Worm (Caenorhabditis elegans): Measurements from ENCODE around the gene npl-4.2.

The npl-4.2 gene

ce11 chrII:5663180-5663791 is 40.6 kb downstream of the npl-4.2 start:
- TF ChIP-seq Y95B8A.8 (GFP tag; IDR thresholded peaks at IDR 0.05) = no peak
- TF ChIP-seq xnd-1 (tag; optimal IDR thresholded peaks at IDR 0.05) = no peak
- no peak for TF ChIP-seq snpc-1.3 (tag; optimal IDR thresholded peaks at IDR 0.05; ENCODE audit: insufficient read depth)
- no peak for TF ChIP-seq hmg-20 (GFP tag; IDR thresholded peaks at IDR 0.05)
- TF ChIP-seq efl-1 (GFP tag; optimal IDR thresholded peaks at IDR 0.05) = no peak
- no peak for TF ChIP-seq K11D2.4 (GFP tag; IDR thresholded peaks at IDR 0.05)
- TF ChIP-seq fkh-3 (tag; optimal IDR thresholded peaks at IDR 0.05) = no peak
- TF ChIP-seq F33H1.4 (GFP tag; IDR thresholded peaks at IDR 0.05) = no peak
- TF ChIP-seq dox-1 (GFP tag; IDR thresholded peaks at IDR 0.05) = no peak
- no peak for TF ChIP-seq T26A5.8 (tag; optimal IDR thresholded peaks at IDR 0.05)
- TF ChIP-seq zim-3 (tag; optimal IDR thresholded peaks at IDR 0.05) = no peak
- TF ChIP-seq sea-2 (GFP tag; IDR thresholded peaks at IDR 0.05) = no peak
- TF ChIP-seq hsf-1 (GFP tag; IDR thresholded peaks at IDR 0.05) = no peak
- TF ChIP-seq Y79H2A.3 (GFP tag; conservative IDR thresholded peaks at IDR 0.05) = no peak
- TF ChIP-seq attf-5 (GFP tag; optimal IDR thresholded peaks at IDR 0.05) = no peak
- no peak for TF ChIP-seq madf-6 (GFP tag; IDR thresholded peaks at IDR 0.05)
- TF ChIP-seq bed-2 (GFP tag; IDR thresholded peaks at IDR 0.05) = no peak
- TF ChIP-seq C06A6.2 (GFP tag; conservative IDR thresholded peaks at IDR 0.05) = no peak

- no peak for TF ChIP-seq mxl-1 (tag; optimal IDR thresholded peaks at IDR 0.05)
- no peak for TF ChIP-seq K11D2.4 (GFP tag; IDR thresholded peaks at IDR 0.05)
Observed at ce11 chrII:5665029-5665428, 42.3 kb downstream of the npl-4.2 start, which contains the start of gene C25H3.15. Gene C25H3.15, plus strand, starts transcription at chrII:5665329.

- TF ChIP-seq him-1 (tag; optimal IDR thresholded peaks at IDR 0.05) (peak; percentile 74), dpl-1 (GFP tag; optimal IDR thresholded peaks at IDR 0.05) (no peak)
Observed at ce11 chrII:5665991-5666390, 43.3 kb downstream of the npl-4.2 start, which contains the start of gene C25H3.16. Gene C25H3.16, plus strand, starts transcription at chrII:5666291.

ce11 chrII:5667540-5667939 is 44.9 kb downstream of the npl-4.2 start:
- TF ChIP-seq pbrm-1 (GFP tag; IDR thresholded peaks at IDR 0.05) = no peak
- TF ChIP-seq B0261.1 (tag; optimal IDR thresholded peaks at IDR 0.05) = peak; percentile 7
- TF ChIP-seq nfya-1 (tag; optimal IDR thresholded peaks at IDR 0.05; ENCODE audit: borderline replicate concordance, insufficient read depth) = no peak
- TF ChIP-seq zim-3 (tag; optimal IDR thresholded peaks at IDR 0.05) = no peak
- peak; percentile 69 for TF ChIP-seq tbp1 (GFP tag; optimal IDR thresholded peaks at IDR 0.05)
- no peak for TF ChIP-seq unc-62 (GFP tag; optimal IDR thresholded peaks at IDR 0.05)
- no peak for TF ChIP-seq F55B11.4 (tag; optimal IDR thresholded peaks at IDR 0.05; ENCODE audit: borderline replicate concordance, insufficient read depth)
- no peak for TF ChIP-seq ztf-28 (GFP tag; IDR thresholded peaks at IDR 0.05)
- no peak for TF ChIP-seq ets-4 (GFP tag; optimal IDR thresholded peaks at IDR 0.05)
- TF ChIP-seq rpc-1 (optimal IDR thresholded peaks at IDR 0.05) = peak; percentile 20
- peak; percentile 62 for TF ChIP-seq rpc-1 (tag; optimal IDR thresholded peaks at IDR 0.05)
- TF ChIP-seq aptf-2 (GFP tag; conservative IDR thresholded peaks at IDR 0.05) = no peak
- no peak for TF ChIP-seq T26A5.8 (tag; optimal IDR thresholded peaks at IDR 0.05)
- TF ChIP-seq egrh-3 (GFP tag; IDR thresholded peaks at IDR 0.05) = no peak

- TF ChIP-seq B0261.1 (tag; optimal IDR thresholded peaks at IDR 0.05) (no peak), let-607 (tag; optimal IDR thresholded peaks at IDR 0.05) (no peak), ama-1 (optimal IDR thresholded peaks at IDR 0.05) (no peak), ama-1 (GFP tag; optimal IDR thresholded peaks at IDR 0.05) (no peak), somi-1 (GFP tag; optimal IDR thresholded peaks at IDR 0.05) (no peak), F52B5.7 (tag; optimal IDR thresholded peaks at IDR 0.05) (no peak), dox-1 (GFP tag; IDR thresholded peaks at IDR 0.05) (no peak), bed-2 (GFP tag; IDR thresholded peaks at IDR 0.05) (no peak), lin-40 (tag; optimal IDR thresholded peaks at IDR 0.05) (no peak), him-1 (tag; optimal IDR thresholded peaks at IDR 0.05) (no peak), ceh-100 (GFP tag; IDR thresholded peaks at IDR 0.05) (no peak), Y53G8AR.9 (GFP tag; conservative IDR thresholded peaks at IDR 0.05) (no peak), F55B11.4 (tag; optimal IDR thresholded peaks at IDR 0.05; ENCODE audit: borderline replicate concordance, insufficient read depth) (no peak), let-526 (GFP tag; IDR thresholded peaks at IDR 0.05) (no peak), nhr-27 (tag; optimal IDR thresholded peaks at IDR 0.05) (no peak)
Observed at ce11 chrII:5668830-5669229, 46.1 kb downstream of the npl-4.2 start, which contains the start of gene C25H3.7. Gene C25H3.7, minus strand, starts transcription at chrII:5668930.

All from whole organism, young adult.